Fruit fly (Drosophila melanogaster) whole organism, embryonic: ENCODE results near the gene Rtnl1.

Experiments used
- Atf6 ChIP-seq: fragments of 200-800 bp; sonication (Bioruptor generic); IDR thresholded peaks from 2 replicates; pipeline ENCODE4 v1.3.6; 2022; ENCODE audit warnings: missing biosample characterization, missing genetic modification characterization
- B-H1 ChIP-seq: fragments of 200-800 bp; sonication (Bioruptor generic); IDR thresholded peaks from 3 replicates; pipeline ENCODE4 v1.3.6; 2022; ENCODE audit warnings: missing biosample characterization, missing genetic modification characterization
- BEAF-32 ChIP-seq: fragments of 200-800 bp; sonication (Bioruptor generic); optimal IDR thresholded peaks from 3 replicates; lab custom pipeline; 2017; ENCODE audit warnings: missing biosample characterization, missing genetic modification characterization, mild to moderate bottlenecking, moderate library complexity, missing genetic modification reagents
- Bdp1 ChIP-seq: fragments of 200-800 bp; sonication (Bioruptor generic); optimal IDR thresholded peaks from 3 replicates; lab custom pipeline; 2016; ENCODE audit warnings: missing biosample characterization, missing genetic modification characterization
- CG11456 ChIP-seq: fragments of 200-800 bp; sonication (Bioruptor generic); IDR thresholded peaks from 3 replicates; pipeline ENCODE4 v1.3.6; 2022; ENCODE audit warnings: missing biosample characterization, missing genetic modification characterization
- CG12299 ChIP-seq: fragments of 200-800 bp; sonication (Bioruptor generic); optimal IDR thresholded peaks from 2 replicates; lab custom pipeline; 2018; ENCODE audit warnings: missing biosample characterization, mild to moderate bottlenecking, missing genetic modification characterization
- CG12391 ChIP-seq: fragments of 200-800 bp; sonication (Bioruptor generic); optimal IDR thresholded peaks from 3 replicates; lab custom pipeline; 2018; ENCODE audit warnings: missing biosample characterization, mild to moderate bottlenecking, missing genetic modification characterization, moderate library complexity
- CG15011 ChIP-seq: fragments of 200-800 bp; sonication (Bioruptor generic); optimal IDR thresholded peaks from 3 replicates; lab custom pipeline; 2018; ENCODE audit warnings: missing biosample characterization, mild to moderate bottlenecking, missing genetic modification characterization
- CG1529 ChIP-seq: fragments of 200-800 bp; sonication (Bioruptor generic); optimal IDR thresholded peaks from 3 replicates; lab custom pipeline; 2018; ENCODE audit warnings: missing biosample characterization, missing genetic modification characterization
- CG16815 ChIP-seq: fragments of 200-800 bp; sonication (Bioruptor generic); optimal IDR thresholded peaks from 3 replicates; lab custom pipeline; 2017; ENCODE audit warnings: missing biosample characterization, mild to moderate bottlenecking, missing genetic modification characterization
- CG18011 ChIP-seq: fragments of 200-800 bp; sonication (Bioruptor generic); optimal IDR thresholded peaks from 2 replicates; lab custom pipeline; 2017; ENCODE audit warnings: missing biosample characterization, missing genetic modification characterization, mild to moderate bottlenecking, moderate library complexity, missing genotype
- CG18599 ChIP-seq: fragments of 200-800 bp; sonication (Bioruptor generic); optimal IDR thresholded peaks from 3 replicates; lab custom pipeline; 2017; ENCODE audit warnings: missing biosample characterization, missing genetic modification characterization, mild to moderate bottlenecking, moderate library complexity, missing genetic modification reagents
- CG2129 ChIP-seq: fragments of 200-800 bp; sonication (Bioruptor generic); IDR thresholded peaks from 2 replicates; pipeline ENCODE4 v1.3.6; 2022; ENCODE audit warnings: missing biosample characterization, missing genetic modification characterization; ENCODE audit not compliant: partially characterized antibody
- CG3065 ChIP-seq: fragments of 200-800 bp; sonication (Bioruptor generic); optimal IDR thresholded peaks from 2 replicates; lab custom pipeline; 2016; ENCODE audit warnings: missing biosample characterization, missing genetic modification characterization
- CG3163 ChIP-seq: fragments of 200-800 bp; sonication (Bioruptor generic); optimal IDR thresholded peaks from 3 replicates; lab custom pipeline; 2016; ENCODE audit warnings: missing biosample characterization, missing genetic modification characterization
- CG3995 ChIP-seq: fragments of 200-800 bp; sonication (Bioruptor generic); optimal IDR thresholded peaks from 3 replicates; lab custom pipeline; 2016; ENCODE audit warnings: missing biosample characterization, missing genetic modification characterization
- CG6272 ChIP-seq: fragments of 200-800 bp; sonication (Bioruptor generic); IDR thresholded peaks from 2 replicates; pipeline ENCODE4 v1.3.6; 2022; ENCODE audit warnings: missing biosample characterization, missing genetic modification characterization
- CG7357 ChIP-seq: fragments of 200-800 bp; sonication (Bioruptor generic); IDR thresholded peaks from 3 replicates; pipeline ENCODE4 v1.3.6; 2022; ENCODE audit warnings: missing biosample characterization, missing genetic modification characterization
- CG7928 ChIP-seq: fragments of 200-800 bp; sonication (Bioruptor generic); optimal IDR thresholded peaks from 2 replicates; lab custom pipeline; 2017; ENCODE audit warnings: missing biosample characterization, mild to moderate bottlenecking, missing genetic modification characterization
- Dp ChIP-seq: fragments of 200-800 bp; sonication (Bioruptor generic); optimal IDR thresholded peaks from 2 replicates; lab custom pipeline; 2018; ENCODE audit warnings: missing biosample characterization, mild to moderate bottlenecking, missing genetic modification characterization, moderate library complexity
- Ets65A ChIP-seq: fragments of 200-800 bp; sonication (Bioruptor generic); peaks from one replicate; lab custom pipeline; 2016; ENCODE audit warnings: missing biosample characterization, missing genetic modification characterization
- H2.0 ChIP-seq: fragments of 200-800 bp; sonication (Bioruptor generic); IDR thresholded peaks from 2 replicates; pipeline ENCODE4 v1.3.6; 2022; ENCODE audit warnings: missing biosample characterization, missing genetic modification characterization
- HLH3B ChIP-seq: fragments of 200-800 bp; sonication (Bioruptor generic); IDR thresholded peaks from 2 replicates; pipeline ENCODE4 v1.3.6; 2022; ENCODE audit warnings: missing biosample characterization, missing genetic modification characterization
- Ravus ChIP-seq: fragments of 200-800 bp; sonication (Bioruptor generic); IDR thresholded peaks from 2 replicates; pipeline ENCODE4 v1.3.6; 2022; ENCODE audit warnings: missing biosample characterization, missing genetic modification characterization
- Rfx ChIP-seq: fragments of 200-800 bp; sonication (Bioruptor generic); IDR thresholded peaks from 2 replicates; pipeline ENCODE4 v1.3.6; 2022; ENCODE audit warnings: missing biosample characterization, missing genetic modification characterization
- Side ChIP-seq: fragments of 200-800 bp; sonication (Bioruptor generic); optimal IDR thresholded peaks from 2 replicates; lab custom pipeline; 2016; ENCODE audit warnings: missing biosample characterization, missing genetic modification characterization
- Sry-β ChIP-seq: fragments of 200-800 bp; sonication (Bioruptor generic); optimal IDR thresholded peaks from 2 replicates; lab custom pipeline; 2018; ENCODE audit warnings: missing biosample characterization, mild to moderate bottlenecking, missing genetic modification characterization, moderate library complexity
- Sry-δ ChIP-seq: fragments of 200-800 bp; sonication (Bioruptor generic); optimal IDR thresholded peaks from 2 replicates; lab custom pipeline; 2016; ENCODE audit warnings: missing biosample characterization, missing genetic modification characterization
- Trl ChIP-seq, 3 experiments: fragments of >200 bp in 2 of 3; fragments of 200-800 bp in 1 of 3; sonication (Bioruptor generic) in 1 of 3; optimal IDR thresholded peaks; 2 replicates in 1 of 3; 3 replicates in 2 of 3; lab custom pipeline; 2016 to 2017; ENCODE audit warnings: missing biosample characterization in 1 of 3, missing genetic modification characterization in 1 of 3
- Xbp1 ChIP-seq: fragments of 200-800 bp; sonication (Bioruptor generic); optimal IDR thresholded peaks from 3 replicates; lab custom pipeline; 2016; ENCODE audit warnings: missing biosample characterization, mild to moderate bottlenecking, missing genetic modification characterization
- abd-A ChIP-seq: fragments of 200-800 bp; sonication (Bioruptor generic); optimal IDR thresholded peaks from 3 replicates; lab custom pipeline; 2019; ENCODE audit warnings: missing biosample characterization, mild to moderate bottlenecking, missing genetic modification characterization, moderate library complexity
- aop ChIP-seq: fragments of 200-800 bp; sonication (Bioruptor generic); IDR thresholded peaks from 2 replicates; pipeline ENCODE4 v1.3.6; 2022; ENCODE audit warnings: missing biosample characterization, missing genetic modification characterization
- az2 ChIP-seq: fragments of 200-800 bp; sonication (Bioruptor generic); optimal IDR thresholded peaks from 3 replicates; lab custom pipeline; 2016; ENCODE audit warnings: missing biosample characterization, missing genetic modification characterization
- bcd ChIP-seq: fragments of 200-800 bp; sonication (Bioruptor generic); optimal IDR thresholded peaks from 2 replicates; lab custom pipeline; 2017; ENCODE audit warnings: missing biosample characterization, mild to moderate bottlenecking, missing genetic modification characterization
- br ChIP-seq: fragments of >200 bp; optimal IDR thresholded peaks from 2 replicates; lab custom pipeline; 2017
- ci ChIP-seq: fragments of 200-800 bp; sonication (Bioruptor generic); IDR thresholded peaks from 3 replicates; pipeline ENCODE4 v1.3.6; 2022; ENCODE audit warnings: missing biosample characterization, missing genetic modification characterization
- da ChIP-seq: fragments of 200-800 bp; sonication (Bioruptor generic); optimal IDR thresholded peaks from 2 replicates; lab custom pipeline; 2016; ENCODE audit warnings: missing biosample characterization, missing genetic modification characterization
- ems ChIP-seq: fragments of 200-800 bp; sonication (Bioruptor generic); optimal IDR thresholded peaks from 3 replicates; lab custom pipeline; 2016; ENCODE audit warnings: missing biosample characterization, missing genetic modification characterization
- gfzf ChIP-seq: fragments of 200-800 bp; sonication (Bioruptor generic); optimal IDR thresholded peaks from 2 replicates; lab custom pipeline; 2016; ENCODE audit warnings: missing biosample characterization, mild to moderate bottlenecking, missing genetic modification characterization, moderate library complexity
- ken ChIP-seq: fragments of 200-800 bp; sonication (Bioruptor generic); IDR thresholded peaks from 3 replicates; pipeline ENCODE4 v1.3.6; 2022; ENCODE audit warnings: missing biosample characterization, missing genetic modification characterization
- klu ChIP-seq: fragments of 200-800 bp; sonication (Bioruptor generic); IDR thresholded peaks from 2 replicates; pipeline ENCODE4 v1.3.6; 2022; ENCODE audit warnings: missing biosample characterization, missing genetic modification characterization
- luna ChIP-seq: fragments of 200-800 bp; sonication (Bioruptor generic); optimal IDR thresholded peaks from 2 replicates; lab custom pipeline; 2016; ENCODE audit warnings: missing biosample characterization, missing genetic modification characterization
- mirr ChIP-seq: fragments of 200-800 bp; sonication (Bioruptor generic); optimal IDR thresholded peaks from 3 replicates; lab custom pipeline; 2018; ENCODE audit warnings: missing biosample characterization, mild to moderate bottlenecking, missing genetic modification characterization
- oc ChIP-seq: fragments of 200-800 bp; sonication (Bioruptor generic); optimal IDR thresholded peaks from 2 replicates; lab custom pipeline; 2018; ENCODE audit warnings: missing biosample characterization, mild to moderate bottlenecking, missing genetic modification characterization, moderate library complexity
- pzg ChIP-seq: fragments of 200-800 bp; sonication (Bioruptor generic); optimal IDR thresholded peaks from 3 replicates; lab custom pipeline; 2018; ENCODE audit warnings: missing biosample characterization, mild to moderate bottlenecking, missing genetic modification characterization, moderate library complexity
- scrt ChIP-seq: fragments of 200-800 bp; sonication (Bioruptor generic); optimal IDR thresholded peaks from 2 replicates; lab custom pipeline; 2018; ENCODE audit warnings: missing biosample characterization, mild to moderate bottlenecking, missing genetic modification characterization, moderate library complexity
- sd ChIP-seq: fragments of 200-800 bp; sonication (Bioruptor generic); optimal IDR thresholded peaks from 3 replicates; lab custom pipeline; 2018; ENCODE audit warnings: missing biosample characterization, mild to moderate bottlenecking, missing genetic modification characterization, moderate library complexity
- shn ChIP-seq: fragments of 200-800 bp; sonication (Bioruptor generic); optimal IDR thresholded peaks from 3 replicates; lab custom pipeline; 2016; ENCODE audit warnings: missing biosample characterization, missing genetic modification characterization
- sima ChIP-seq: fragments of 200-800 bp; sonication (Bioruptor generic); optimal IDR thresholded peaks from 2 replicates; lab custom pipeline; 2016; ENCODE audit warnings: missing biosample characterization, missing genetic modification characterization
- trh ChIP-seq: fragments of 200-800 bp; sonication (Bioruptor generic); optimal IDR thresholded peaks from 2 replicates; lab custom pipeline; 2016; ENCODE audit warnings: missing biosample characterization, missing genetic modification characterization
- usp ChIP-seq: fragments of >200 bp; optimal IDR thresholded peaks from 2 replicates; lab custom pipeline; 2017; ENCODE audit warnings: missing biosample characterization, missing genetic modification characterization

Gene Rtnl1

DNA sequence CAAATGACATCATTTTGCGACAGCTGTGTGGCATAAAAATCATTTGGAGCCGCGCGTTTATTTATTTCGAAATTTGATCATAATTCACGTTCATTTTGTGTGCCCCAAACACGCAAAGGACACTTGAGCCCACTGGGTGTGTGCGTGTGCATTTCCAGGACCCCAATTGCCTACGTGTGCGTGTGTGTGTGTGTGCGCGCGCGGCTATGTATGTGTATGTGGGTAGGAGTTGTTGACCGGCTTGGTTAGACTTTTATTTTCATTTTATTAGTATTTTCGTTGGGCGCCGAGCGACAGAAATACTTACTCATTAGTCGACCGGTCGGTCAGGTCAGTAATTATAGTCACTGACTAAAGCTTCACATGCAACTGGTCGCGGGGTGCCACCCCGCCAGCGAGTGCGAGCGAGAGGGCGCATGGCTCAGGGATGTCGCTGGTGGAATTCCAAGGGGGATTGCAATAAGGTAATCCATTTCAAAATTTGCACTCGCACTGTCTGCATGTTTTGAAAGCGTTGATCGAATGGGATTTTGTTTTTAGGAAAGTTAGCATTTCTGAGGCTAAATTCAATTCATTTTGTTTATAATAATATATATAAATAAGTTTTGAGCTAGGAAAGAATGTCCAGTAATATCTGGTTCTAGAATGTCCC lies 34.1 kb upstream of the Rtnl1 start (continued):
- TF ChIP-seq Xbp1 (peak; percentile 63), CG3163 (GFP tag; lab: Kevin White, UChicago) (no peak), CG7928 (no peak), da (GFP tag; lab: Kevin White, UChicago) (no peak), ems (no peak), Ets65A (GFP tag; lab: Kevin White, UChicago) (peak; percentile 92), usp (GFP tag; lab: Kevin White, UChicago) (no peak), CG2129 (GFP tag; lab: Robert Waterston, UW) (no peak), HLH3B (GFP tag; lab: Robert Waterston, UW) (peak; percentile 43; the same call in 1 of the 2 replicates), abd-A (peak; percentile 50), CG18011 (no peak), az2 (GFP tag; lab: Kevin White, UChicago) (peak; percentile 53), pzg (GFP tag; lab: Kevin White, UChicago) (no peak), gfzf (GFP tag; lab: Kevin White, UChicago) (no peak), CG3995 (GFP tag; lab: Kevin White, UChicago) (no peak), ken (GFP tag; lab: Robert Waterston, UW) (0 out of 3 replicates have a peak, but pooled peaks have one; percentile 35), Atf6 (peak; percentile 63), CG15011 (no peak), trh (no peak), luna (GFP tag; lab: Kevin White, UChicago) (no peak), scrt (GFP tag; lab: Kevin White, UChicago) (peak; percentile 76), Side (no peak), klu (GFP tag; lab: Robert Waterston, UW) (no peak), CG7357 (GFP tag; lab: Robert Waterston, UW) (no peak), Bdp1 (GFP tag; lab: Kevin White, UChicago) (no peak), shn (peak; percentile 15), CG12299 (tag; lab: Kevin White, UChicago) (no peak), sd (tag; lab: Kevin White, UChicago) (peak; percentile 60), CG6272 (GFP tag; lab: Robert Waterston, UW) (peak; percentile 23; the same call in 1 of the 2 replicates), Sry-δ (no peak), CG16815 (peak; percentile 29), bcd (GFP tag; lab: Kevin White, UChicago) (peak; percentile 44), Rfx (GFP tag; lab: Robert Waterston, UW) (peak; percentile 67), BEAF-32 (GFP tag; lab: Kevin White, UChicago) (no peak), aop (GFP tag; lab: Robert Waterston, UW) (no peak), CG12391 (tag; lab: Kevin White, UChicago) (peak; percentile 31), br (no peak), CG3065 (GFP tag; lab: Kevin White, UChicago) (no peak), CG1529 (GFP tag; lab: Kevin White, UChicago) (peak; percentile 13), sima (GFP tag; lab: Kevin White, UChicago) (no peak), CG18599 (GFP tag; lab: Kevin White, UChicago) (peak; percentile 65), Dp (no peak), Trl (optimal IDR thresholded peaks at IDR 0.05; lab: Kevin White, UChicago) (no peak), Trl (GFP tag; optimal IDR thresholded peaks at IDR 0.05; lab: Kevin White, UChicago) (peak; percentile 46), Sry-β (GFP tag; lab: Kevin White, UChicago) (no peak), mirr (GFP tag; lab: Kevin White, UChicago) (no peak), oc (tag; lab: Kevin White, UChicago) (no peak), B-H1 (no peak; the same call in 2 of the 3 replicates), ci (GFP tag; lab: Robert Waterston, UW) (peak; percentile 56), Ravus (GFP tag; lab: Robert Waterston, UW) (no peak), CG11456 (GFP tag; lab: Robert Waterston, UW) (peak; percentile 78), H2.0 (GFP tag; lab: Robert Waterston, UW) (0 out of 2 replicates have a peak, but pooled peaks have one; percentile 23)
